Worm (Caenorhabditis elegans) whole organism, young adult: Measurements from ENCODE around the gene C50F4.8.

Experiments used
- B0019.2 ChIP-seq: fragments of 200-800 bp; sonication (Bioruptor generic); conservative IDR thresholded peaks from 2 replicates; pipeline ENCODE4 v1.3.6; 2022; ENCODE audit warnings: missing genetic modification reagents, missing genetic modification characterization, missing compliant biosample characterization
- B0336.3 ChIP-seq: fragments of 200-800 bp; sonication (Bioruptor generic); IDR thresholded peaks from 2 replicates; pipeline ENCODE4 v1.3.6; 2022; ENCODE audit warnings: missing genetic modification characterization, missing compliant biosample characterization
- C06A6.2 ChIP-seq: fragments of 200-800 bp; sonication (Bioruptor generic); conservative IDR thresholded peaks from 2 replicates; pipeline ENCODE4 v1.3.6; 2022; ENCODE audit warnings: missing genetic modification characterization, missing compliant biosample characterization
- F55B11.4 ChIP-seq: sonication (generic microtip); optimal IDR thresholded peaks from 2 replicates; lab custom pipeline; 2016; ENCODE audit warnings: missing compliant biosample characterization, missing genetic modification characterization, borderline replicate concordance; ENCODE audit not compliant: insufficient read depth
- F57C9.4 ChIP-seq: sonication (generic microtip); optimal IDR thresholded peaks from 2 replicates; lab custom pipeline; 2017; ENCODE audit warnings: mild to moderate bottlenecking, missing genetic modification characterization, missing compliant biosample characterization
- Y53G8AR.9 ChIP-seq: fragments of 200-800 bp; sonication (Bioruptor generic); conservative IDR thresholded peaks from 2 replicates; pipeline ENCODE4 v1.3.6; 2022; ENCODE audit warnings: missing genetic modification reagents, missing genetic modification characterization, missing compliant biosample characterization
- Y67H2A.10 ChIP-seq: fragments of 200-800 bp; sonication (Bioruptor generic); conservative IDR thresholded peaks from 2 replicates; pipeline ENCODE4 v1.3.6; 2022; ENCODE audit warnings: missing genetic modification reagents, missing genetic modification characterization, missing compliant biosample characterization
- Y79H2A.3 ChIP-seq: fragments of 200-800 bp; sonication (Bioruptor generic); conservative IDR thresholded peaks from 2 replicates; pipeline ENCODE4 v1.3.6; 2022; ENCODE audit warnings: missing genetic modification reagents, missing genetic modification characterization, missing compliant biosample characterization
- ZK185.1 ChIP-seq: sonication (generic microtip); optimal IDR thresholded peaks from 2 replicates; lab custom pipeline; 2016; ENCODE audit warnings: mild to moderate bottlenecking, missing genetic modification characterization, missing compliant biosample characterization; ENCODE audit not compliant: poor library complexity, severe bottlenecking
- aptf-3 ChIP-seq: fragments of 200-800 bp; sonication (Bioruptor generic); IDR thresholded peaks from 2 replicates; pipeline ENCODE4 v1.3.6; 2022; ENCODE audit warnings: missing genetic modification characterization, missing compliant biosample characterization
- attf-5 ChIP-seq: fragments of 200-800 bp; sonication (Bioruptor generic); optimal IDR thresholded peaks from 2 replicates; lab custom pipeline; 2018; ENCODE audit warnings: mild to moderate bottlenecking, missing genetic modification characterization, missing compliant biosample characterization
- bed-1 ChIP-seq: fragments of 200-800 bp; sonication (Bioruptor generic); IDR thresholded peaks from 2 replicates; pipeline ENCODE4 v1.3.6; 2022; ENCODE audit warnings: missing genetic modification reagents, missing genetic modification characterization, missing compliant biosample characterization
- ccch-3 ChIP-seq: fragments of 200-800 bp; sonication (Bioruptor generic); optimal IDR thresholded peaks from 2 replicates; lab custom pipeline; 2018; ENCODE audit warnings: mild to moderate bottlenecking, missing genetic modification characterization, missing compliant biosample characterization
- ceh-100 ChIP-seq: fragments of 200-800 bp; sonication (Bioruptor generic); IDR thresholded peaks from 2 replicates; pipeline ENCODE4 v1.3.6; 2022; ENCODE audit warnings: missing genetic modification reagents, missing genetic modification characterization, missing compliant biosample characterization
- ceh-40 ChIP-seq: fragments of 200-800 bp; sonication (Bioruptor generic); IDR thresholded peaks from 2 replicates; pipeline ENCODE4 v1.3.6; 2022; ENCODE audit warnings: missing genetic modification characterization, missing compliant biosample characterization
- ceh-91 ChIP-seq: fragments of 200-800 bp; sonication (Bioruptor generic); IDR thresholded peaks from 2 replicates; pipeline ENCODE4 v1.3.6; 2022; ENCODE audit warnings: missing genetic modification reagents, missing genetic modification characterization, missing compliant biosample characterization
- chd-7 ChIP-seq: sonication (generic microtip); optimal IDR thresholded peaks from 2 replicates; lab custom pipeline; 2016; ENCODE audit warnings: mild to moderate bottlenecking, missing genetic modification characterization, moderate library complexity, missing compliant biosample characterization
- dox-1 ChIP-seq: fragments of 200-800 bp; sonication (Bioruptor generic); IDR thresholded peaks from 2 replicates; pipeline ENCODE4 v1.3.6; 2022; ENCODE audit warnings: missing genetic modification reagents, missing genetic modification characterization, missing compliant biosample characterization
- dpl-1 ChIP-seq: fragments of 150-350 bp; optimal IDR thresholded peaks from 2 replicates; lab custom pipeline; 2014; ENCODE audit warnings: missing biosample characterization, missing genetic modification reagents, missing genetic modification characterization
- egl-18 ChIP-seq: fragments of 200-800 bp; sonication (Bioruptor generic); IDR thresholded peaks from 2 replicates; pipeline ENCODE4 v1.3.6; 2022; ENCODE audit warnings: missing genetic modification reagents, missing genetic modification characterization, missing compliant biosample characterization
- ets-4 ChIP-seq: fragments of 200-800 bp; sonication (Bioruptor generic); optimal IDR thresholded peaks from 2 replicates; lab custom pipeline; 2018; ENCODE audit warnings: mild to moderate bottlenecking, missing genetic modification characterization, missing compliant biosample characterization
- fkh-3 ChIP-seq: sonication (generic microtip); optimal IDR thresholded peaks from 2 replicates; lab custom pipeline; 2016; ENCODE audit warnings: mild to moderate bottlenecking, missing genetic modification characterization, missing compliant biosample characterization
- hlh-26 ChIP-seq: fragments of 200-800 bp; sonication (Bioruptor generic); conservative IDR thresholded peaks from 2 replicates; pipeline ENCODE4 v1.3.6; 2022; ENCODE audit warnings: missing genetic modification reagents, missing genetic modification characterization, missing compliant biosample characterization
- hmg-1.2 ChIP-seq: fragments of 200-800 bp; sonication (Bioruptor generic); IDR thresholded peaks from 2 replicates; pipeline ENCODE4 v1.3.6; 2022; ENCODE audit warnings: missing genetic modification reagents, missing genetic modification characterization, missing compliant biosample characterization
- hmg-20 ChIP-seq: fragments of 200-800 bp; sonication (Bioruptor generic); IDR thresholded peaks from 2 replicates; pipeline ENCODE4 v1.3.6; 2022; ENCODE audit warnings: missing genetic modification reagents, missing genetic modification characterization, missing compliant biosample characterization
- lag-1 ChIP-seq: fragments of 200-800 bp; sonication (Bioruptor generic); IDR thresholded peaks from 2 replicates; pipeline ENCODE4 v1.3.6; 2022; ENCODE audit warnings: missing genetic modification reagents, missing genetic modification characterization, missing compliant biosample characterization
- lin-26 ChIP-seq: fragments of 200-800 bp; sonication (Bioruptor generic); IDR thresholded peaks from 2 replicates; pipeline ENCODE4 v1.3.6; 2022; ENCODE audit warnings: missing genetic modification reagents, missing genetic modification characterization, missing compliant biosample characterization
- lin-40 ChIP-seq: sonication (generic microtip); optimal IDR thresholded peaks from 2 replicates; lab custom pipeline; 2016; ENCODE audit warnings: missing genetic modification characterization, mild to moderate bottlenecking, missing compliant biosample characterization, missing genotype, missing genetic modification reagents
- mxl-1 ChIP-seq: sonication (generic microtip); optimal IDR thresholded peaks from 2 replicates; lab custom pipeline; 2016; ENCODE audit warnings: missing genetic modification characterization, missing compliant biosample characterization
- nfya-1 ChIP-seq: sonication (generic microtip); optimal IDR thresholded peaks from 2 replicates; lab custom pipeline; 2017; ENCODE audit warnings: antibody characterized with exemption, missing compliant biosample characterization, missing genetic modification characterization, borderline replicate concordance; ENCODE audit not compliant: insufficient read depth
- nfya-2 ChIP-seq: fragments of 200-800 bp; sonication (Bioruptor generic); IDR thresholded peaks from 2 replicates; pipeline ENCODE4 v1.3.6; 2022; ENCODE audit warnings: missing genetic modification reagents, missing genetic modification characterization, missing compliant biosample characterization
- nhr-90 ChIP-seq: sonication (generic microtip); optimal IDR thresholded peaks from 2 replicates; lab custom pipeline; 2016; ENCODE audit warnings: missing genotype, mild to moderate bottlenecking, missing genetic modification characterization, missing compliant biosample characterization
- repo-1 ChIP-seq: sonication (generic microtip); optimal IDR thresholded peaks from 2 replicates; lab custom pipeline; 2017; ENCODE audit warnings: mild to moderate bottlenecking, missing genetic modification characterization, missing compliant biosample characterization
- snpc-1.1 ChIP-seq: sonication (generic microtip); optimal IDR thresholded peaks from 2 replicates; lab custom pipeline; 2017; ENCODE audit warnings: missing genetic modification characterization, mild to moderate bottlenecking, missing compliant biosample characterization, antibody characterized with exemption, moderate library complexity, missing genotype, missing genetic modification reagents; ENCODE audit not compliant: insufficient read depth
- sptf-2 ChIP-seq: fragments of 200-800 bp; sonication (Bioruptor generic); optimal IDR thresholded peaks from 2 replicates; lab custom pipeline; 2018; ENCODE audit warnings: mild to moderate bottlenecking, missing genetic modification characterization, missing compliant biosample characterization
- tbp1 ChIP-seq: fragments of 200-800 bp; sonication (Bioruptor generic); optimal IDR thresholded peaks from 2 replicates; lab custom pipeline; 2018; ENCODE audit warnings: mild to moderate bottlenecking, missing genetic modification characterization, missing compliant biosample characterization
- tbx-9 ChIP-seq: sonication (generic microtip); optimal IDR thresholded peaks from 2 replicates; lab custom pipeline; 2016; ENCODE audit warnings: borderline replicate concordance, missing genetic modification characterization, inconsistent platforms, missing compliant biosample characterization
- unc-130 ChIP-seq: sonication (generic microtip); optimal IDR thresholded peaks from 2 replicates; lab custom pipeline; 2016; ENCODE audit warnings: missing genetic modification reagents, missing genetic modification characterization, missing compliant biosample characterization
- xnd-1 ChIP-seq: sonication (generic microtip); optimal IDR thresholded peaks from 2 replicates; lab custom pipeline; 2016; ENCODE audit warnings: missing genotype, missing genetic modification reagents, missing genetic modification characterization, missing compliant biosample characterization
- zfh-2 ChIP-seq: fragments of 200-800 bp; sonication (Bioruptor generic); conservative IDR thresholded peaks from 2 replicates; pipeline ENCODE4 v1.3.6; 2022; ENCODE audit warnings: missing genetic modification reagents, missing genetic modification characterization, missing compliant biosample characterization
- ztf-18 ChIP-seq: sonication (generic microtip); optimal IDR thresholded peaks from 2 replicates; lab custom pipeline; 2016; ENCODE audit warnings: missing genotype, mild to moderate bottlenecking, missing genetic modification characterization, missing compliant biosample characterization
- ztf-22 ChIP-seq: fragments of 200-800 bp; sonication (Bioruptor generic); optimal IDR thresholded peaks from 2 replicates; lab custom pipeline; 2018; ENCODE audit warnings: mild to moderate bottlenecking, missing genetic modification characterization, moderate library complexity, missing compliant biosample characterization
- ztf-28 ChIP-seq: fragments of 200-800 bp; sonication (Bioruptor generic); IDR thresholded peaks from 2 replicates; pipeline ENCODE4 v1.3.6; 2022; ENCODE audit warnings: missing genetic modification reagents, missing genetic modification characterization, missing compliant biosample characterization
- ztf-6 ChIP-seq: fragments of 200-800 bp; sonication (Bioruptor generic); IDR thresholded peaks from 2 replicates; pipeline ENCODE4 v1.3.6; 2022; ENCODE audit warnings: missing genetic modification reagents, missing genetic modification characterization, missing compliant biosample characterization

The C50F4.8 gene

DNA sequence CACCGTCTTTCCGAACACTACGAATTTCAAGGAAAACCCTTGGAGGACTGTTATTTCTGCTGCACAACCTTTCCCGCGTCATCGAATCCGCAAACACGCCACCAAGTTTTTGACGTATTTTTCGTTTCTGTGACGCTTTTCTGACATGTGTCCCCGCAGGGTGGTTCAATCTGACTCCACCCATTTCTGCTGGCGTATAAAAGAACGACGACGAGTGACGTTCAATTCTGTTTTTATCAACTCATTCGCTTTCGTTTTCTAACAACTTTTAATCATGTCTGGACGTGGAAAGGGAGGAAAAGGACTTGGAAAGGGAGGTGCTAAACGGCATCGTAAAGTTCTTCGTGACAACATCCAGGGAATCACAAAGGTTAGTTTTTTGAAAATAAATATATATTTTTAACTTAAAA is 28.2 kb upstream of the C50F4.8 start, which contains the start of gene his-37 (continued):
- TF ChIP-seq nfya-1 (tag; lab: Kevin White, UChicago) (no peak), lag-1 (GFP tag; lab: Robert Waterston, UW) (no peak), hlh-26 (GFP tag; lab: Robert Waterston, UW) (no peak)

ce11 chrV:9546042-9546581 is 27.5 kb upstream of the C50F4.8 start, which contains the start of gene C50F4.6:
Gene C50F4.6, plus strand, starts transcription at chrV:9546092.
- 0 out of 2 replicates have a peak, but pooled peaks have one; percentile 21 for TF ChIP-seq lin-26
- no peak for TF ChIP-seq dox-1 (GFP tag; lab: Robert Waterston, UW)
- TF ChIP-seq repo-1 (tag; lab: Kevin White, UChicago): peak; percentile 20

DNA sequence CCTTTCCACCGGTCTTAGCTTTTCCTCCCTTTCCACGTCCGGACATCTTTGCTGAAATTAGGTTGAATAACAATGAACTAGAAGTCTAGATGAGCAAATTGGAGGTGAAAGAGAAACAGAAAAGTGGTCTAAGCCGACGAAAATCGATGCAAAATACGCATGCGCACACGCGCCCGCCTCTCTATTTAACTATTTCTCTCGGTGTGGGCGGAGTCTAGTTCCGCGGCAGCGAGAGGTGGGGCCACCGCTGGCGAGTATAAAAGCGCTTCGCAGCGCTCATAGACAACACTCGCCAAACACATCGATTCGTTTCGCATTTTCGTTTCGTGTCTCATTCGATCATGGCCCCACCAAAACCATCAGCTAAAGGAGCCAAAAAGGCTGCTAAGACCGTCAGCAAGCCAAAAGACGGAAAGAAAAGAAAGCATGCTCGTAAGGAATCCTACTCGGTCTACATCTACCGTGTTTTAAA is 26.6 kb upstream of the C50F4.8 start, which contains the start of the genes his-35 and his-41:
Gene his-35, minus strand, starts transcription at position 51 of the 472 bp plus-strand sequence.
Gene his-41, plus strand, starts transcription at position 299 of the 472 bp plus-strand sequence.
- TF ChIP-seq fkh-3 (tag; lab: Kevin White, UChicago) (no peak), tbp1 (GFP tag; lab: Kevin White, UChicago) (peak; percentile 27), dpl-1 (GFP tag; lab: Kevin White, UChicago) (no peak), zfh-2 (peak; percentile 75), Y79H2A.3 (GFP tag; lab: Robert Waterston, UW) (no peak), aptf-3 (GFP tag; lab: Robert Waterston, UW) (no peak), lin-26 (no peak), Y67H2A.10 (GFP tag; lab: Robert Waterston, UW) (no peak), lin-40 (tag; lab: Kevin White, UChicago) (peak; percentile 63), xnd-1 (no peak), snpc-1.1 (tag; lab: Kevin White, UChicago) (no peak), tbx-9 (no peak), B0019.2 (GFP tag; lab: Robert Waterston, UW) (no peak), hmg-20 (GFP tag; lab: Robert Waterston, UW) (no peak), ceh-40 (GFP tag; lab: Robert Waterston, UW) (no peak), Y53G8AR.9 (no peak), nfya-2 (GFP tag; lab: Robert Waterston, UW) (no peak), egl-18 (GFP tag; lab: Robert Waterston, UW) (no peak), B0336.3 (GFP tag; lab: Robert Waterston, UW) (no peak), ztf-22 (GFP tag; lab: Kevin White, UChicago) (no peak), ceh-91 (no peak), unc-130 (GFP tag; lab: Kevin White, UChicago) (no peak), ets-4 (no peak), bed-1 (GFP tag; lab: Robert Waterston, UW) (no peak), F55B11.4 (tag; lab: Kevin White, UChicago) (no peak), F57C9.4 (no peak), repo-1 (tag; lab: Kevin White, UChicago) (no peak), ceh-100 (GFP tag; lab: Robert Waterston, UW) (no peak), ccch-3 (GFP tag; lab: Kevin White, UChicago) (no peak), C06A6.2 (GFP tag; lab: Robert Waterston, UW) (0 out of 2 replicates have a peak, but pooled peaks have one; percentile 30), ztf-28 (GFP tag; lab: Robert Waterston, UW) (no peak), ZK185.1 (tag; lab: Kevin White, UChicago) (peak; percentile 22), nhr-90 (tag; lab: Kevin White, UChicago) (no peak), attf-5 (GFP tag; lab: Kevin White, UChicago) (peak; percentile 50), chd-7 (tag; lab: Kevin White, UChicago) (peak; percentile 6), hmg-1.2 (GFP tag; lab: Robert Waterston, UW) (no peak), ztf-18 (no peak), sptf-2 (GFP tag; lab: Kevin White, UChicago) (no peak), hlh-26 (GFP tag; lab: Robert Waterston, UW) (no peak), ztf-6 (GFP tag; lab: Robert Waterston, UW) (no peak), mxl-1 (tag; lab: Kevin White, UChicago) (no peak)
